Fruit fly (Drosophila melanogaster) whole organism, embryonic: Measurements from ENCODE around the gene CG32983.

Experiments
- Ada2b ChIP-seq: fragments of 200-800 bp; sonication (Bioruptor generic); IDR thresholded peaks from 2 replicates; pipeline ENCODE4 v1.3.6; 2022; ENCODE audit warnings: missing biosample characterization, missing genetic modification characterization
- C15 ChIP-seq: fragments of 200-800 bp; sonication (Bioruptor generic); IDR thresholded peaks from 3 replicates; pipeline ENCODE4 v1.3.6; 2022; ENCODE audit warnings: missing biosample characterization, missing genetic modification characterization
- CG11247 ChIP-seq: fragments of 200-800 bp; sonication (Bioruptor generic); IDR thresholded peaks from 2 replicates; pipeline ENCODE4 v1.3.6; 2022; ENCODE audit warnings: missing biosample characterization, missing genetic modification characterization
- CG11456 ChIP-seq: fragments of 200-800 bp; sonication (Bioruptor generic); IDR thresholded peaks from 3 replicates; pipeline ENCODE4 v1.3.6; 2022; ENCODE audit warnings: missing biosample characterization, missing genetic modification characterization
- CG12155 ChIP-seq: fragments of 200-800 bp; sonication (Bioruptor generic); optimal IDR thresholded peaks from 3 replicates; lab custom pipeline; 2016; ENCODE audit warnings: missing biosample characterization, missing genetic modification characterization
- CG14014 ChIP-seq: fragments of 200-800 bp; sonication (Bioruptor generic); IDR thresholded peaks from 2 replicates; pipeline ENCODE4 v1.3.6; 2022; ENCODE audit warnings: missing biosample characterization, missing genetic modification characterization
- CG14441 ChIP-seq: fragments of 200-800 bp; sonication (Bioruptor generic); IDR thresholded peaks from 2 replicates; pipeline ENCODE4 v1.3.6; 2022; ENCODE audit warnings: missing biosample characterization, missing genetic modification characterization
- CG18476 ChIP-seq: fragments of 200-800 bp; sonication (Bioruptor generic); optimal IDR thresholded peaks from 2 replicates; lab custom pipeline; 2016; ENCODE audit warnings: missing biosample characterization, mild to moderate bottlenecking, missing genetic modification characterization
- CG31365 ChIP-seq: fragments of 200-800 bp; sonication (Bioruptor generic); optimal IDR thresholded peaks from 2 replicates; lab custom pipeline; 2018; ENCODE audit warnings: missing biosample characterization, mild to moderate bottlenecking, missing genetic modification characterization
- CG34376 ChIP-seq: fragments of 200-800 bp; sonication (Bioruptor generic); optimal IDR thresholded peaks from 2 replicates; lab custom pipeline; 2018; ENCODE audit warnings: missing biosample characterization, mild to moderate bottlenecking, missing genetic modification characterization
- CG42726 ChIP-seq: fragments of 200-800 bp; sonication (Bioruptor generic); IDR thresholded peaks from 2 replicates; pipeline ENCODE4 v1.3.6; 2022; ENCODE audit warnings: missing biosample characterization, missing genetic modification characterization; ENCODE audit not compliant: partially characterized antibody
- CG4328 ChIP-seq: fragments of 200-800 bp; sonication (Bioruptor generic); optimal IDR thresholded peaks from 3 replicates; lab custom pipeline; 2017; ENCODE audit warnings: missing biosample characterization, missing genetic modification reagents, missing genetic modification characterization
- CG6854 ChIP-seq: fragments of 200-800 bp; sonication (Bioruptor generic); optimal IDR thresholded peaks from 3 replicates; lab custom pipeline; 2017; ENCODE audit warnings: missing biosample characterization, mild to moderate bottlenecking, missing genetic modification characterization
- CG7271 ChIP-seq: fragments of 200-800 bp; sonication (Bioruptor generic); optimal IDR thresholded peaks from 2 replicates; lab custom pipeline; 2018; ENCODE audit warnings: missing biosample characterization, mild to moderate bottlenecking, missing genetic modification characterization, moderate library complexity
- CG7839 ChIP-seq: fragments of 200-800 bp; sonication (Bioruptor generic); optimal IDR thresholded peaks from 3 replicates; lab custom pipeline; 2018; ENCODE audit warnings: missing biosample characterization, mild to moderate bottlenecking, missing genetic modification characterization, moderate library complexity
- CG9727 ChIP-seq: fragments of 200-800 bp; sonication (Bioruptor generic); optimal IDR thresholded peaks from 3 replicates; lab custom pipeline; 2017; ENCODE audit warnings: missing biosample characterization, mild to moderate bottlenecking, missing genetic modification characterization
- Dad ChIP-seq: fragments of 200-800 bp; sonication (Bioruptor generic); optimal IDR thresholded peaks from 3 replicates; lab custom pipeline; 2016; ENCODE audit warnings: missing biosample characterization, missing genetic modification characterization
- Dip2 ChIP-seq: fragments of 200-800 bp; sonication (Bioruptor generic); IDR thresholded peaks from 2 replicates; pipeline ENCODE4 v1.3.6; 2022; ENCODE audit warnings: missing biosample characterization, missing genetic modification characterization
- Doc3 ChIP-seq: fragments of 200-800 bp; sonication (Bioruptor generic); IDR thresholded peaks from 3 replicates; pipeline ENCODE4 v1.3.6; 2022; ENCODE audit warnings: missing biosample characterization, missing genetic modification characterization; ENCODE audit not compliant: partially characterized antibody
- HLH3B ChIP-seq: fragments of 200-800 bp; sonication (Bioruptor generic); IDR thresholded peaks from 2 replicates; pipeline ENCODE4 v1.3.6; 2022; ENCODE audit warnings: missing biosample characterization, missing genetic modification characterization
- HLH4C ChIP-seq: fragments of 200-800 bp; sonication (Bioruptor generic); IDR thresholded peaks from 3 replicates; pipeline ENCODE4 v1.3.6; 2022; ENCODE audit warnings: missing biosample characterization, missing genetic modification characterization; ENCODE audit not compliant: partially characterized antibody
- Hey ChIP-seq: fragments of 200-800 bp; sonication (Bioruptor generic); optimal IDR thresholded peaks from 3 replicates; lab custom pipeline; 2018; ENCODE audit warnings: missing biosample characterization, mild to moderate bottlenecking, missing genetic modification characterization
- MTF-1 ChIP-seq: fragments of 200-800 bp; sonication (Bioruptor generic); optimal IDR thresholded peaks from 2 replicates; lab custom pipeline; 2018; ENCODE audit warnings: missing biosample characterization, mild to moderate bottlenecking, missing genetic modification characterization, borderline replicate concordance
- Max ChIP-seq: fragments of 200-800 bp; sonication (Bioruptor generic); optimal IDR thresholded peaks from 2 replicates; lab custom pipeline; 2016; ENCODE audit warnings: missing biosample characterization, mild to moderate bottlenecking, missing genetic modification characterization
- Nf-YC ChIP-seq: fragments of 200-800 bp; optimal IDR thresholded peaks from 3 replicates; lab custom pipeline; 2019; ENCODE audit warnings: missing biosample characterization, mild to moderate bottlenecking, missing genetic modification characterization, moderate library complexity
- Six4 ChIP-seq: fragments of 200-800 bp; sonication (Bioruptor generic); optimal IDR thresholded peaks from 2 replicates; lab custom pipeline; 2016; ENCODE audit warnings: missing biosample characterization, missing genetic modification characterization
- bowl ChIP-seq: fragments of 200-800 bp; sonication (Bioruptor generic); IDR thresholded peaks from 2 replicates; pipeline ENCODE4 v1.3.6; 2022; ENCODE audit warnings: missing biosample characterization, missing genetic modification characterization
- cad ChIP-seq: fragments of >200 bp; optimal IDR thresholded peaks from 2 replicates; lab custom pipeline; 2017; ENCODE audit warnings: missing biosample characterization, missing genetic modification characterization
- dmrt99B ChIP-seq: fragments of 200-800 bp; sonication (Bioruptor generic); optimal IDR thresholded peaks from 2 replicates; lab custom pipeline; 2018; ENCODE audit warnings: missing biosample characterization, mild to moderate bottlenecking, missing genetic modification characterization, moderate library complexity
- ems ChIP-seq: fragments of 200-800 bp; sonication (Bioruptor generic); optimal IDR thresholded peaks from 3 replicates; lab custom pipeline; 2016; ENCODE audit warnings: missing biosample characterization, missing genetic modification characterization
- fd64A ChIP-seq: fragments of 200-800 bp; sonication (Bioruptor generic); optimal IDR thresholded peaks from 3 replicates; lab custom pipeline; 2018; ENCODE audit warnings: missing biosample characterization, mild to moderate bottlenecking, missing genetic modification characterization
- gfzf ChIP-seq: fragments of 200-800 bp; sonication (Bioruptor generic); optimal IDR thresholded peaks from 2 replicates; lab custom pipeline; 2016; ENCODE audit warnings: missing biosample characterization, mild to moderate bottlenecking, missing genetic modification characterization, moderate library complexity
- grn ChIP-seq: fragments of 200-800 bp; sonication (Bioruptor generic); optimal IDR thresholded peaks from 3 replicates; lab custom pipeline; 2017; ENCODE audit warnings: missing biosample characterization, missing genetic modification characterization
- gt ChIP-seq: fragments of 200-800 bp; sonication (Bioruptor generic); IDR thresholded peaks from 2 replicates; pipeline ENCODE4 v1.3.6; 2022; ENCODE audit warnings: missing biosample characterization, missing genetic modification characterization
- klu ChIP-seq: fragments of 200-800 bp; sonication (Bioruptor generic); IDR thresholded peaks from 2 replicates; pipeline ENCODE4 v1.3.6; 2022; ENCODE audit warnings: missing biosample characterization, missing genetic modification characterization
- lola ChIP-seq, 3 experiments: fragments of >200 bp in 2 of 3; fragments of 200-800 bp in 1 of 3; sonication (Bioruptor generic) in 1 of 3; optimal IDR thresholded peaks; 2 replicates each; lab custom pipeline; 2017 to 2019; ENCODE audit warnings: missing biosample characterization in 3 of 3, missing genetic modification characterization in 3 of 3, mild to moderate bottlenecking in 1 of 3, moderate library complexity in 1 of 3
- mld ChIP-seq: fragments of 200-800 bp; sonication (Bioruptor generic); IDR thresholded peaks from 3 replicates; pipeline ENCODE4 v1.3.6; 2022; ENCODE audit warnings: missing biosample characterization, missing genetic modification characterization; ENCODE audit not compliant: partially characterized antibody
- nerfin-1 ChIP-seq: fragments of 200-800 bp; sonication (Bioruptor generic); optimal IDR thresholded peaks from 3 replicates; lab custom pipeline; 2019; ENCODE audit warnings: missing biosample characterization, mild to moderate bottlenecking, missing genetic modification characterization, moderate library complexity
- nom ChIP-seq: fragments of 200-800 bp; sonication (Bioruptor generic); optimal IDR thresholded peaks from 2 replicates; lab custom pipeline; 2017; ENCODE audit warnings: missing biosample characterization, missing genetic modification characterization, mild to moderate bottlenecking, moderate library complexity, missing genetic modification reagents
- org-1 ChIP-seq: fragments of 200-800 bp; sonication (Bioruptor generic); optimal IDR thresholded peaks from 2 replicates; lab custom pipeline; 2017; ENCODE audit warnings: missing biosample characterization, missing genetic modification characterization
- pho ChIP-seq: fragments of 200-800 bp; sonication (Bioruptor generic); optimal IDR thresholded peaks from 2 replicates; lab custom pipeline; 2016; ENCODE audit warnings: missing biosample characterization, missing genetic modification characterization
- psq ChIP-seq: fragments of 200-800 bp; sonication (Bioruptor generic); optimal IDR thresholded peaks from 2 replicates; lab custom pipeline; 2017; ENCODE audit warnings: missing biosample characterization, missing genetic modification characterization
- ranshi ChIP-seq: fragments of 200-800 bp; sonication (Bioruptor generic); IDR thresholded peaks from 2 replicates; pipeline ENCODE4 v1.3.6; 2022; ENCODE audit warnings: missing biosample characterization, missing genetic modification characterization
- sna ChIP-seq: fragments of 200-800 bp; sonication (Bioruptor generic); IDR thresholded peaks from 2 replicates; pipeline ENCODE4 v1.3.6; 2022; ENCODE audit warnings: missing biosample characterization, missing genetic modification characterization; ENCODE audit not compliant: partially characterized antibody
- trem ChIP-seq: fragments of 200-800 bp; optimal IDR thresholded peaks from 3 replicates; lab custom pipeline; 2019; ENCODE audit warnings: missing biosample characterization, mild to moderate bottlenecking, missing genetic modification characterization, moderate library complexity
- tup ChIP-seq: fragments of 200-800 bp; sonication (Bioruptor generic); optimal IDR thresholded peaks from 2 replicates; lab custom pipeline; 2016; ENCODE audit warnings: missing biosample characterization, mild to moderate bottlenecking, missing genetic modification characterization, moderate library complexity
- twi ChIP-seq: fragments of 200-800 bp; optimal IDR thresholded peaks from 2 replicates; lab custom pipeline; 2019; ENCODE audit warnings: missing biosample characterization, mild to moderate bottlenecking, missing genetic modification characterization, moderate library complexity
- unpg ChIP-seq: fragments of 200-800 bp; sonication (Bioruptor generic); optimal IDR thresholded peaks from 3 replicates; lab custom pipeline; 2018; ENCODE audit warnings: missing biosample characterization, mild to moderate bottlenecking, missing genetic modification characterization, moderate library complexity
- yki ChIP-seq: fragments of >200 bp; optimal IDR thresholded peaks from 3 replicates; lab custom pipeline; 2018
- zfh1 ChIP-seq: fragments of 200-800 bp; sonication (Bioruptor generic); IDR thresholded peaks from 3 replicates; pipeline ENCODE4 v1.3.6; 2022; ENCODE audit warnings: missing biosample characterization, missing genetic modification characterization

Gene CG32983

dm6 chr2L:8897954-8898713 is 32.5 kb downstream of the CG32983 start (continued):
- TF ChIP-seq org-1 (no peak), Dip2 (GFP tag; lab: Robert Waterston, UW) (no peak), bowl (GFP tag; lab: Robert Waterston, UW) (no peak), CG11247 (GFP tag; lab: Robert Waterston, UW) (no peak), tup (GFP tag; lab: Kevin White, UChicago) (no peak), CG42726 (GFP tag; lab: Robert Waterston, UW) (no peak), CG4328 (GFP tag; lab: Kevin White, UChicago) (peak; percentile 39), gt (GFP tag; lab: Robert Waterston, UW) (no peak), grn (GFP tag; lab: Kevin White, UChicago) (no peak), HLH4C (no peak), ranshi (0 out of 2 replicates have a peak, but pooled peaks have one; percentile 7), mld (GFP tag; lab: Robert Waterston, UW) (no peak), cad (GFP tag; lab: Kevin White, UChicago) (no peak), CG9727 (peak; percentile 29), CG12155 (peak; percentile 28), klu (no peak), MTF-1 (GFP tag; lab: Kevin White, UChicago) (no peak), CG7271 (tag; lab: Kevin White, UChicago) (no peak), Ada2b (peak; percentile 36; the same call in 1 of the 2 replicates), CG11456 (GFP tag; lab: Robert Waterston, UW) (no peak), CG14014 (GFP tag; lab: Robert Waterston, UW) (peak; percentile 46), CG7839 (tag; lab: Kevin White, UChicago) (peak; percentile 70), Dad (GFP tag; lab: Kevin White, UChicago) (no peak), gfzf (no peak), zfh1 (GFP tag; lab: Robert Waterston, UW) (no peak), Hey (tag; lab: Kevin White, UChicago) (no peak), CG6854 (GFP tag; lab: Kevin White, UChicago) (peak; percentile 4), CG31365 (tag; lab: Kevin White, UChicago) (no peak), psq (GFP tag; lab: Kevin White, UChicago) (no peak), trem (tag; lab: Kevin White, UChicago) (no peak), C15 (no peak), dmrt99B (peak; percentile 72), fd64A (GFP tag; lab: Kevin White, UChicago) (no peak), CG34376 (no peak), nerfin-1 (tag; lab: Kevin White, UChicago) (peak; percentile 28), HLH3B (peak; percentile 50), ems (no peak), lola (GFP tag; optimal IDR thresholded peaks at IDR 0.05; lab: Kevin White, UChicago) (peak in 1 of 3 experiments; percentile 36), yki (lab: Kevin White, UChicago) (no peak), sna (GFP tag; lab: Robert Waterston, UW) (no peak), nom (GFP tag; lab: Kevin White, UChicago) (peak; percentile 54), pho (GFP tag; lab: Kevin White, UChicago) (no peak), CG14441 (GFP tag; lab: Robert Waterston, UW) (no peak; the same call in 1 of the 2 replicates), Nf-YC (tag; lab: Kevin White, UChicago) (peak; percentile 48), CG18476 (no peak), unpg (peak; percentile 63), twi (tag; lab: Kevin White, UChicago) (no peak), Doc3 (no peak), Max (GFP tag; lab: Kevin White, UChicago) (peak; percentile 5), Six4 (GFP tag; lab: Kevin White, UChicago) (no peak)
